Worm (Caenorhabditis elegans) whole organism, L1 larva: ENCODE results near the gene xol-1.

ENCODE experiments used
- C04F5.9 ChIP-seq: sonication (generic microtip); optimal IDR thresholded peaks from 2 replicates; lab custom pipeline; 2016; ENCODE audit warnings: missing genetic modification characterization, missing compliant biosample characterization
- C16A3.4 ChIP-seq: fragments of 150-350 bp; optimal IDR thresholded peaks from 2 replicates; lab custom pipeline; 2014; ENCODE audit warnings: missing biosample characterization, missing genetic modification characterization
- F16B12.6 ChIP-seq: fragments of 150-350 bp; optimal IDR thresholded peaks from 2 replicates; lab custom pipeline; 2014; ENCODE audit warnings: missing biosample characterization, missing genetic modification characterization
- aha-1 ChIP-seq: fragments of 150-350 bp; optimal IDR thresholded peaks from 2 replicates; lab custom pipeline; 2014; ENCODE audit warnings: missing biosample characterization, missing genetic modification characterization
- aly-2 ChIP-seq: fragments of 150-350 bp; optimal IDR thresholded peaks from 2 replicates; lab custom pipeline; 2014; ENCODE audit warnings: missing biosample characterization, missing genetic modification characterization
- ama-1 ChIP-seq: fragments of 150-350 bp; optimal IDR thresholded peaks from 2 replicates; lab custom pipeline; 2014
- blmp-1 ChIP-seq: fragments of 150-350 bp; optimal IDR thresholded peaks from 2 replicates; lab custom pipeline; 2014; ENCODE audit warnings: missing biosample characterization, missing genetic modification characterization
- ceh-63 ChIP-seq: fragments of 200-800 bp; sonication (Bioruptor generic); optimal IDR thresholded peaks from 2 replicates; lab custom pipeline; 2018; ENCODE audit warnings: mild to moderate bottlenecking, missing genetic modification characterization, missing compliant biosample characterization
- ceh-8 ChIP-seq: fragments of 200-800 bp; sonication (Bioruptor generic); optimal IDR thresholded peaks from 2 replicates; lab custom pipeline; 2018; ENCODE audit warnings: mild to moderate bottlenecking, missing genetic modification characterization, moderate library complexity, missing compliant biosample characterization
- ceh-82 ChIP-seq, 3 experiments: fragments of 150-350 bp in 1 of 3; sonication (generic microtip) in 2 of 3; optimal IDR thresholded peaks; 2 replicates each; lab custom pipeline; 2014 to 2017; ENCODE audit warnings: missing biosample characterization in 3 of 3, missing genetic modification characterization in 3 of 3
- ceh-88 ChIP-seq: fragments of 200-800 bp; sonication (Bioruptor generic); IDR thresholded peaks from 2 replicates; pipeline ENCODE4 v1.3.6; 2022; ENCODE audit warnings: missing genetic modification characterization, missing compliant biosample characterization
- ceh-90 ChIP-seq: sonication (generic microtip); optimal IDR thresholded peaks from 2 replicates; lab custom pipeline; 2016; ENCODE audit warnings: missing genetic modification characterization, missing compliant biosample characterization
- ces-1 ChIP-seq: fragments of 150-350 bp; optimal IDR thresholded peaks from 2 replicates; lab custom pipeline; 2014; ENCODE audit warnings: missing biosample characterization, missing genetic modification reagents, missing genetic modification characterization
- dsc-1 ChIP-seq: sonication (generic microtip); optimal IDR thresholded peaks from 2 replicates; lab custom pipeline; 2016; ENCODE audit warnings: mild to moderate bottlenecking, missing genetic modification characterization, missing compliant biosample characterization
- efl-1 ChIP-seq, 4 experiments: fragments of 150-350 bp; optimal IDR thresholded peaks in 3 of 4; peaks in 1 of 4; 1 replicate in 1 of 4; 2 replicates in 3 of 4; lab custom pipeline; 2014; ENCODE audit warnings: missing biosample characterization in 2 of 4, missing genetic modification characterization in 2 of 4, missing genetic modification reagents in 2 of 4
- efl-3 ChIP-seq: fragments of 200-800 bp; sonication (Bioruptor generic); optimal IDR thresholded peaks from 2 replicates; lab custom pipeline; 2018; ENCODE audit warnings: mild to moderate bottlenecking, missing genetic modification characterization, missing compliant biosample characterization
- elt-2 ChIP-seq: sonication (generic microtip); optimal IDR thresholded peaks from 2 replicates; lab custom pipeline; 2016; ENCODE audit warnings: missing genetic modification characterization, mild to moderate bottlenecking, inconsistent platforms, missing compliant biosample characterization, missing genetic modification reagents
- fkh-8 ChIP-seq: sonication (generic microtip); optimal IDR thresholded peaks from 2 replicates; lab custom pipeline; 2016; ENCODE audit warnings: mild to moderate bottlenecking, missing genetic modification characterization, missing compliant biosample characterization
- fos-1 ChIP-seq: fragments of 150-350 bp; optimal IDR thresholded peaks from 2 replicates; lab custom pipeline; 2014; ENCODE audit warnings: missing biosample characterization, missing genetic modification characterization
- grh-1 ChIP-seq: fragments of 200-800 bp; sonication (Bioruptor generic); IDR thresholded peaks from 2 replicates; pipeline ENCODE4 v1.3.6; 2022; ENCODE audit warnings: missing genetic modification reagents, missing genetic modification characterization, missing compliant biosample characterization
- hlh-4 ChIP-seq: sonication (generic microtip); optimal IDR thresholded peaks from 2 replicates; lab custom pipeline; 2016; ENCODE audit warnings: mild to moderate bottlenecking, missing genetic modification characterization, missing compliant biosample characterization
- isw-1 ChIP-seq: fragments of 200-800 bp; sonication (Bioruptor generic); IDR thresholded peaks from 2 replicates; pipeline ENCODE4 v1.3.6; 2022; ENCODE audit warnings: missing genetic modification characterization, missing compliant biosample characterization
- jun-1 ChIP-seq: fragments of 150-350 bp; optimal IDR thresholded peaks from 2 replicates; lab custom pipeline; 2014; ENCODE audit warnings: missing biosample characterization, missing genetic modification reagents, missing genetic modification characterization
- lin-13 ChIP-seq: fragments of 150-350 bp; optimal IDR thresholded peaks from 2 replicates; lab custom pipeline; 2014; ENCODE audit warnings: missing biosample characterization, missing genetic modification reagents, missing genetic modification characterization
- lin-14 ChIP-seq: fragments of 200-800 bp; sonication (Bioruptor generic); optimal IDR thresholded peaks from 2 replicates; lab custom pipeline; 2018; ENCODE audit warnings: mild to moderate bottlenecking, missing genetic modification characterization, moderate library complexity, missing compliant biosample characterization
- lin-15B ChIP-seq: fragments of 150-350 bp; sonication (generic microtip); optimal IDR thresholded peaks from 3 replicates; lab custom pipeline; 2014; ENCODE audit warnings: missing biosample characterization, missing genetic modification characterization
- lin-35 ChIP-seq, 2 experiments: fragments of 150-350 bp; optimal IDR thresholded peaks; 2 replicates each; lab custom pipeline; 2014; ENCODE audit warnings: missing biosample characterization in 2 of 2, missing genetic modification characterization in 2 of 2, missing genetic modification reagents in 2 of 2
- lsy-2 ChIP-seq, 2 experiments: fragments of 150-350 bp; optimal IDR thresholded peaks; 2 replicates each; lab custom pipeline; 2014; ENCODE audit warnings: missing biosample characterization in 2 of 2, missing genetic modification characterization in 2 of 2
- mab-9 ChIP-seq: fragments of 200-800 bp; sonication (Bioruptor generic); IDR thresholded peaks from 2 replicates; pipeline ENCODE4 v1.3.6; 2022; ENCODE audit warnings: missing genetic modification reagents, missing genetic modification characterization, missing compliant biosample characterization
- mdl-1 ChIP-seq, 2 experiments: fragments of 150-350 bp; optimal IDR thresholded peaks; 2 replicates each; lab custom pipeline; 2014 to 2017; ENCODE audit warnings: missing biosample characterization in 2 of 2, missing genetic modification characterization in 2 of 2, inconsistent platforms in 1 of 2
- mep-1 ChIP-seq: fragments of 150-350 bp; optimal IDR thresholded peaks from 2 replicates; lab custom pipeline; 2014; ENCODE audit warnings: missing biosample characterization, missing genetic modification characterization
- nhr-12 ChIP-seq: sonication (generic microtip); optimal IDR thresholded peaks from 2 replicates; lab custom pipeline; 2017; ENCODE audit warnings: missing biosample characterization, missing genetic modification characterization
- nhr-20 ChIP-seq: sonication (generic microtip); optimal IDR thresholded peaks from 2 replicates; lab custom pipeline; 2016; ENCODE audit warnings: mild to moderate bottlenecking, missing genetic modification characterization, missing compliant biosample characterization
- nhr-28 ChIP-seq: fragments of 150-350 bp; optimal IDR thresholded peaks from 2 replicates; lab custom pipeline; 2014; ENCODE audit warnings: missing biosample characterization, missing genetic modification characterization
- nhr-71 ChIP-seq: sonication (generic microtip); optimal IDR thresholded peaks from 2 replicates; lab custom pipeline; 2016; ENCODE audit warnings: mild to moderate bottlenecking, missing genetic modification characterization, moderate library complexity, missing compliant biosample characterization
- nhr-85 ChIP-seq: sonication (generic microtip); peaks from one replicate; lab custom pipeline; 2016; ENCODE audit warnings: missing genetic modification characterization, inconsistent platforms, missing compliant biosample characterization
- nhr-90 ChIP-seq: sonication (generic microtip); optimal IDR thresholded peaks from 2 replicates; lab custom pipeline; 2016; ENCODE audit warnings: mild to moderate bottlenecking, missing genetic modification characterization, missing compliant biosample characterization; ENCODE audit not compliant: poor library complexity
- pqm-1 ChIP-seq: sonication (generic microtip); optimal IDR thresholded peaks from 3 replicates; lab custom pipeline; 2017; ENCODE audit warnings: missing biosample characterization, missing genetic modification characterization
- skn-1 ChIP-seq: fragments of 150-350 bp; optimal IDR thresholded peaks from 2 replicates; lab custom pipeline; 2014; ENCODE audit warnings: missing biosample characterization, missing genetic modification characterization
- snpc-4 ChIP-seq: fragments of 150-350 bp; optimal IDR thresholded peaks from 2 replicates; lab custom pipeline; 2014; ENCODE audit warnings: missing biosample characterization, missing genetic modification characterization
- sox-4 ChIP-seq: sonication (generic microtip); optimal IDR thresholded peaks from 2 replicates; lab custom pipeline; 2016; ENCODE audit warnings: missing genetic modification characterization, missing compliant biosample characterization
- sptf-1 ChIP-seq: fragments of 150-350 bp; optimal IDR thresholded peaks from 2 replicates; lab custom pipeline; 2014; ENCODE audit warnings: missing biosample characterization, missing genetic modification characterization
- sup-37 ChIP-seq: fragments of 200-800 bp; sonication (Bioruptor generic); optimal IDR thresholded peaks from 2 replicates; lab custom pipeline; 2018; ENCODE audit warnings: mild to moderate bottlenecking, missing genetic modification characterization, missing compliant biosample characterization
- tbx-2 ChIP-seq: sonication (generic microtip); optimal IDR thresholded peaks from 2 replicates; lab custom pipeline; 2016; ENCODE audit warnings: missing genetic modification characterization, missing compliant biosample characterization
- unc-130 ChIP-seq: fragments of 150-350 bp; optimal IDR thresholded peaks from 2 replicates; lab custom pipeline; 2017; ENCODE audit warnings: missing biosample characterization, missing genetic modification characterization, inconsistent platforms
- unc-30 ChIP-seq: sonication (generic microtip); optimal IDR thresholded peaks from 2 replicates; lab custom pipeline; 2017; ENCODE audit warnings: missing biosample characterization, missing genetic modification characterization
- unc-86 ChIP-seq: sonication (generic microtip); optimal IDR thresholded peaks from 2 replicates; lab custom pipeline; 2016; ENCODE audit warnings: missing genetic modification characterization, missing compliant biosample characterization
- xbp-1 ChIP-seq: sonication (generic microtip); optimal IDR thresholded peaks from 2 replicates; lab custom pipeline; 2016; ENCODE audit warnings: missing genetic modification characterization, missing compliant biosample characterization
- zip-4 ChIP-seq: fragments of 200-800 bp; sonication (Bioruptor generic); optimal IDR thresholded peaks from 2 replicates; lab custom pipeline; 2018; ENCODE audit warnings: mild to moderate bottlenecking, missing genetic modification characterization, moderate library complexity, missing compliant biosample characterization
- ztf-11 ChIP-seq, 2 experiments: sonication (generic microtip); optimal IDR thresholded peaks; 2 replicates each; lab custom pipeline; 2016 to 2017; ENCODE audit warnings: missing genetic modification characterization in 2 of 2, missing biosample characterization in 1 of 2, missing compliant biosample characterization in 1 of 2
- ztf-4 ChIP-seq: fragments of 150-350 bp; optimal IDR thresholded peaks from 2 replicates; lab custom pipeline; 2014; ENCODE audit warnings: missing biosample characterization, missing genetic modification characterization

The xol-1 gene

ce11 chrX:8067268-8067667 is 26.2 kb downstream of the xol-1 start, which contains the start of gene C18A11.2:
Gene C18A11.2, plus strand, starts transcription at chrX:8067568.
- TF ChIP-seq lin-15B (no peak), hlh-4 (tag; lab: Kevin White, UChicago) (no peak), efl-1 (optimal IDR thresholded peaks at IDR 0.05; lab: Kevin White, UChicago) (no peak), efl-1 (GFP tag; optimal IDR thresholded peaks at IDR 0.05 in 1 of 2; lab: Kevin White, UChicago) (no peak), xbp-1 (tag; lab: Kevin White, UChicago) (no peak), fos-1 (tag; lab: Kevin White, UChicago) (no peak), skn-1 (tag; lab: Kevin White, UChicago) (no peak), nhr-71 (tag; lab: Kevin White, UChicago) (no peak), blmp-1 (tag; lab: Kevin White, UChicago) (no peak), unc-30 (tag; lab: Kevin White, UChicago) (no peak), sup-37 (GFP tag; lab: Kevin White, UChicago) (no peak), lin-13 (GFP tag; lab: Kevin White, UChicago) (no peak), snpc-4 (tag; lab: Kevin White, UChicago) (no peak), ceh-88 (no peak), efl-3 (GFP tag; lab: Kevin White, UChicago) (no peak), isw-1 (GFP tag; lab: Robert Waterston, UW) (no peak), mab-9 (GFP tag; lab: Robert Waterston, UW) (no peak)

ce11 chrX:8069293-8069692 is 28.2 kb downstream of the xol-1 start, which contains the start of gene C18A11.1:
Gene C18A11.1, plus strand, starts transcription at chrX:8069328.
- TF ChIP-seq ama-1 (lab: Kevin White, UChicago): no peak
- peak; percentile 23 for TF ChIP-seq lin-14 (GFP tag; lab: Kevin White, UChicago)
- TF ChIP-seq unc-130 (tag; lab: Kevin White, UChicago): no peak
- TF ChIP-seq nhr-85 (tag; lab: Kevin White, UChicago): no peak
- TF ChIP-seq sox-4 (tag; lab: Kevin White, UChicago): no peak
- no peak for TF ChIP-seq efl-3 (GFP tag; lab: Kevin White, UChicago)
- no peak for TF ChIP-seq C04F5.9 (tag; lab: Kevin White, UChicago)
- peak; percentile 79 for TF ChIP-seq zip-4 (GFP tag; lab: Kevin White, UChicago)
- TF ChIP-seq ces-1 (GFP tag; lab: Kevin White, UChicago): no peak
- TF ChIP-seq jun-1 (tag; lab: Kevin White, UChicago): peak; percentile 2
- TF ChIP-seq C16A3.4: no peak
- peak; percentile 61 for TF ChIP-seq nhr-20 (tag; lab: Kevin White, UChicago)
- TF ChIP-seq ceh-82 (tag; optimal IDR thresholded peaks at IDR 0.05; lab: Kevin White, UChicago): no peak
- TF ChIP-seq fkh-8 (tag; lab: Kevin White, UChicago): no peak
- TF ChIP-seq lin-13 (GFP tag; lab: Kevin White, UChicago): no peak
- TF ChIP-seq mdl-1 (tag; optimal IDR thresholded peaks at IDR 0.05; lab: Kevin White, UChicago): peak in 1 of 2 experiments; percentile 25
- TF ChIP-seq ztf-11 (tag; optimal IDR thresholded peaks at IDR 0.05; lab: Kevin White, UChicago): no peak
- no peak for TF ChIP-seq unc-30 (tag; lab: Kevin White, UChicago)
- TF ChIP-seq lin-35 (GFP tag; optimal IDR thresholded peaks at IDR 0.05; lab: Kevin White, UChicago): peak in 1 of 2 experiments; percentile 47
- TF ChIP-seq elt-2 (tag; lab: Kevin White, UChicago): peak; percentile 92
- TF ChIP-seq aha-1 (tag; lab: Kevin White, UChicago): no peak
- TF ChIP-seq tbx-2: no peak
- peak; percentile 49 for TF ChIP-seq nhr-71 (tag; lab: Kevin White, UChicago)
- no peak for TF ChIP-seq grh-1 (GFP tag; lab: Robert Waterston, UW)
- TF ChIP-seq pqm-1 (tag; lab: Kevin White, UChicago): no peak
- no peak for TF ChIP-seq fos-1 (tag; lab: Kevin White, UChicago)
- TF ChIP-seq unc-86: no peak
- no peak for TF ChIP-seq aly-2 (tag; lab: Kevin White, UChicago)
- no peak for TF ChIP-seq sptf-1
- no peak for TF ChIP-seq nhr-12
- no peak for TF ChIP-seq lsy-2 (tag; optimal IDR thresholded peaks at IDR 0.05; lab: Kevin White, UChicago)
- TF ChIP-seq nhr-28 (tag; lab: Kevin White, UChicago): no peak
- TF ChIP-seq efl-1 (optimal IDR thresholded peaks at IDR 0.05; lab: Kevin White, UChicago): no peak
- peak in 1 of 2 experiments; percentile 92 for TF ChIP-seq efl-1 (GFP tag; optimal IDR thresholded peaks at IDR 0.05 in 1 of 2; lab: Kevin White, UChicago)
- no peak for TF ChIP-seq hlh-4 (tag; lab: Kevin White, UChicago)
- peak; percentile 20 for TF ChIP-seq skn-1 (tag; lab: Kevin White, UChicago)
- TF ChIP-seq mep-1 (tag; lab: Kevin White, UChicago): no peak
- no peak for TF ChIP-seq ztf-4
- no peak for TF ChIP-seq dsc-1 (tag; lab: Kevin White, UChicago)
- TF ChIP-seq ceh-8 (GFP tag; lab: Kevin White, UChicago): no peak
- TF ChIP-seq ceh-63 (GFP tag; lab: Kevin White, UChicago): no peak
- TF ChIP-seq F16B12.6 (tag; lab: Kevin White, UChicago): no peak
- no peak for TF ChIP-seq ceh-90 (tag; lab: Kevin White, UChicago)
- peak; percentile 26 for TF ChIP-seq nhr-90 (tag; lab: Kevin White, UChicago)
